Worm (Caenorhabditis elegans) whole organism, early embryonic: ENCODE results near the gene srz-47.

ENCODE experiments used
- B0310.2 ChIP-seq: sonication (generic microtip); optimal IDR thresholded peaks from 2 replicates; lab custom pipeline; 2016; ENCODE audit warnings: mild to moderate bottlenecking, missing genetic modification characterization, missing compliant biosample characterization
- aly-1 ChIP-seq: sonication (generic microtip); optimal IDR thresholded peaks from 2 replicates; lab custom pipeline; 2016; ENCODE audit warnings: missing genetic modification characterization, missing compliant biosample characterization
- ama-1 ChIP-seq: fragments of 150-350 bp; optimal IDR thresholded peaks from 2 replicates; lab custom pipeline; 2014
- ceh-13 ChIP-seq: fragments of 200-800 bp; sonication (Bioruptor generic); optimal IDR thresholded peaks from 2 replicates; lab custom pipeline; 2018; ENCODE audit warnings: mild to moderate bottlenecking, missing genetic modification characterization, missing compliant biosample characterization
- ceh-36 ChIP-seq: sonication (generic microtip); optimal IDR thresholded peaks from 2 replicates; lab custom pipeline; 2016; ENCODE audit warnings: missing genetic modification characterization, inconsistent platforms, missing compliant biosample characterization
- ets-7 ChIP-seq: sonication (generic microtip); optimal IDR thresholded peaks from 2 replicates; lab custom pipeline; 2016; ENCODE audit warnings: missing genotype, missing genetic modification characterization, missing compliant biosample characterization
- flt-1 ChIP-seq: fragments of 200-800 bp; sonication (Bioruptor generic); IDR thresholded peaks from 2 replicates; pipeline ENCODE4 v1.3.6; 2022; ENCODE audit warnings: missing genetic modification characterization, missing compliant biosample characterization
- hmg-4 ChIP-seq: fragments of 200-800 bp; sonication (Bioruptor generic); optimal IDR thresholded peaks from 2 replicates; lab custom pipeline; 2018; ENCODE audit warnings: mild to moderate bottlenecking, missing genetic modification characterization, missing compliant biosample characterization
- tbx-11 ChIP-seq: fragments of 200-800 bp; sonication (Bioruptor generic); IDR thresholded peaks from 2 replicates; pipeline ENCODE4 v1.3.6; 2022; ENCODE audit warnings: missing genetic modification characterization, missing compliant biosample characterization
- tbx-37 ChIP-seq: fragments of 200-800 bp; sonication (Bioruptor generic); conservative IDR thresholded peaks from 2 replicates; pipeline ENCODE4 v1.3.6; 2022; ENCODE audit warnings: missing genetic modification reagents, missing genetic modification characterization, missing compliant biosample characterization
- tra-4 ChIP-seq: sonication (generic microtip); optimal IDR thresholded peaks from 2 replicates; lab custom pipeline; 2017; ENCODE audit warnings: missing genetic modification characterization, missing compliant biosample characterization

DNA sequence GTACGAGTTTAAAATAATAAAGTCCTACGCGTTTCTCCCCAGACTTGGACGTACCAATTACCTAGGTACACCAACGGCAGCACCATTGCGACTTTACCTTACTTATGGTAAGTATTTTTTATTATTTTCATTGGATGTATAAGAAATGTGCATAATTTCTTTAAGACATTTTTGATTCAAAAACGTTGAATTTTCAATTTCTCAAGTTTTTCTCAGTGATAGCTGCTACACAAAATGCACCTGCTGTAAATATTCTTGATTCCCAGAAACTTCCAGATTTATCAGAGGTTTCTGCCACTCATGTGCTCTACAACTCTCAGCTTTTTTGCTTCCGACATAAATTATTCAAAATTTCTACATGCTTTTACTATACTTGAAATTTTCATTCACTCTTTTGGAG is 10.1 kb downstream of the srz-47 start, which contains the start of gene srh-159:
- TF ChIP-seq ama-1 (lab: Kevin White, UChicago) (no peak), aly-1 (tag; lab: Kevin White, UChicago) (no peak), flt-1 (GFP tag; lab: Robert Waterston, UW) (no peak), hmg-4 (GFP tag; lab: Kevin White, UChicago) (no peak), ets-7 (tag; lab: Kevin White, UChicago) (no peak), tbx-11 (GFP tag; lab: Robert Waterston, UW) (no peak), tbx-37 (GFP tag; lab: Robert Waterston, UW) (no peak), ceh-13 (GFP tag; lab: Kevin White, UChicago) (no peak), B0310.2 (tag; lab: Kevin White, UChicago) (no peak), tra-4 (tag; lab: Kevin White, UChicago) (no peak), ceh-36 (no peak)
